Worm (Caenorhabditis elegans) whole organism, early embryonic: ENCODE results near the gene sru-27.

Source experiments
- B0310.2 ChIP-seq: sonication (generic microtip); optimal IDR thresholded peaks from 2 replicates; lab custom pipeline; 2016; ENCODE audit warnings: mild to moderate bottlenecking, missing genetic modification characterization, missing compliant biosample characterization
- F13C5.2 ChIP-seq: sonication (generic microtip); optimal IDR thresholded peaks from 2 replicates; lab custom pipeline; 2017; ENCODE audit warnings: mild to moderate bottlenecking, missing genetic modification characterization, inconsistent platforms, missing compliant biosample characterization
- aly-1 ChIP-seq: sonication (generic microtip); optimal IDR thresholded peaks from 2 replicates; lab custom pipeline; 2016; ENCODE audit warnings: missing genetic modification characterization, missing compliant biosample characterization
- ama-1 ChIP-seq: fragments of 150-350 bp; optimal IDR thresholded peaks from 2 replicates; lab custom pipeline; 2014
- ceh-13 ChIP-seq: fragments of 200-800 bp; sonication (Bioruptor generic); optimal IDR thresholded peaks from 2 replicates; lab custom pipeline; 2018; ENCODE audit warnings: mild to moderate bottlenecking, missing genetic modification characterization, missing compliant biosample characterization
- ceh-36 ChIP-seq: sonication (generic microtip); optimal IDR thresholded peaks from 2 replicates; lab custom pipeline; 2016; ENCODE audit warnings: missing genetic modification characterization, inconsistent platforms, missing compliant biosample characterization
- ets-7 ChIP-seq: sonication (generic microtip); optimal IDR thresholded peaks from 2 replicates; lab custom pipeline; 2016; ENCODE audit warnings: missing genotype, missing genetic modification characterization, missing compliant biosample characterization
- flt-1 ChIP-seq: fragments of 200-800 bp; sonication (Bioruptor generic); IDR thresholded peaks from 2 replicates; pipeline ENCODE4 v1.3.6; 2022; ENCODE audit warnings: missing genetic modification characterization, missing compliant biosample characterization
- hmbx-1 ChIP-seq: sonication (generic microtip); optimal IDR thresholded peaks from 2 replicates; lab custom pipeline; 2016; ENCODE audit warnings: mild to moderate bottlenecking, missing genetic modification characterization, missing compliant biosample characterization
- hmg-4 ChIP-seq: fragments of 200-800 bp; sonication (Bioruptor generic); optimal IDR thresholded peaks from 2 replicates; lab custom pipeline; 2018; ENCODE audit warnings: mild to moderate bottlenecking, missing genetic modification characterization, missing compliant biosample characterization
- hnd-1 ChIP-seq: sonication (generic microtip); optimal IDR thresholded peaks from 2 replicates; lab custom pipeline; 2016; ENCODE audit warnings: missing genetic modification characterization, missing compliant biosample characterization
- pes-1 ChIP-seq: fragments of 200-800 bp; sonication (Bioruptor generic); IDR thresholded peaks from 2 replicates; pipeline ENCODE4 v1.3.6; 2022; ENCODE audit warnings: missing genetic modification reagents, missing genetic modification characterization, missing compliant biosample characterization
- scrt-1 ChIP-seq: fragments of 200-800 bp; sonication (Bioruptor generic); IDR thresholded peaks from 2 replicates; pipeline ENCODE4 v1.3.6; 2022; ENCODE audit warnings: missing genetic modification characterization, missing compliant biosample characterization
- sea-1 ChIP-seq: fragments of 200-800 bp; sonication (Bioruptor generic); conservative IDR thresholded peaks from 2 replicates; pipeline ENCODE4 v1.3.6; 2022; ENCODE audit warnings: missing genetic modification characterization, missing compliant biosample characterization
- tbx-11 ChIP-seq: fragments of 200-800 bp; sonication (Bioruptor generic); IDR thresholded peaks from 2 replicates; pipeline ENCODE4 v1.3.6; 2022; ENCODE audit warnings: missing genetic modification characterization, missing compliant biosample characterization
- tbx-37 ChIP-seq: fragments of 200-800 bp; sonication (Bioruptor generic); conservative IDR thresholded peaks from 2 replicates; pipeline ENCODE4 v1.3.6; 2022; ENCODE audit warnings: missing genetic modification reagents, missing genetic modification characterization, missing compliant biosample characterization
- tra-4 ChIP-seq: sonication (generic microtip); optimal IDR thresholded peaks from 2 replicates; lab custom pipeline; 2017; ENCODE audit warnings: missing genetic modification characterization, missing compliant biosample characterization

The sru-27 gene

DNA sequence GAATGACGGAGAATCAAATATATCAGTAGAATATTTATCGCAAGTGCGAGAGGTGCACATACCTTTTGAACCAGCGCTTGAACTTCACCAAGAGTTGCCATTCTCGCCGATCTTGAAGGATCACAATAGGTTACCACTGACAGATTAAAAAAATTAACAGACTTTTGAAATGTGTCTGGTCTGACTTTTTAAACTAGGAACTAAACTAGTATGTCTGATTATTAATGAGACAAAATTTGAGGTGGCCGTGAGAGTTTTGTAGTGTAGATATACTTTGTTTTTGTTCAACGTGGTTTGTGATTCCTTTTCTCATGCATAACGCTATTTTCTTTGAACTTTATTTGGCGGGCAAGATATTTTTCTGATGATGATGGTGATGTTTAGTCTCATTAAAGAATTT is 22.6 kb downstream of the sru-27 start, which contains the start of gene str-240:
TSS of gene str-240 (minus strand) at position 101 of the 400 bp plus-strand sequence.
- no peak for TF ChIP-seq tra-4 (tag; lab: Kevin White, UChicago)
- no peak for TF ChIP-seq hmg-4 (GFP tag; lab: Kevin White, UChicago)
- TF ChIP-seq F13C5.2 (tag; lab: Kevin White, UChicago) = no peak
- TF ChIP-seq tbx-37 (GFP tag; lab: Robert Waterston, UW) = no peak
- TF ChIP-seq hnd-1 = no peak
- TF ChIP-seq ama-1 (lab: Kevin White, UChicago) = no peak
- no peak for TF ChIP-seq ceh-13
- no peak for TF ChIP-seq pes-1 (GFP tag; lab: Robert Waterston, UW)

DNA sequence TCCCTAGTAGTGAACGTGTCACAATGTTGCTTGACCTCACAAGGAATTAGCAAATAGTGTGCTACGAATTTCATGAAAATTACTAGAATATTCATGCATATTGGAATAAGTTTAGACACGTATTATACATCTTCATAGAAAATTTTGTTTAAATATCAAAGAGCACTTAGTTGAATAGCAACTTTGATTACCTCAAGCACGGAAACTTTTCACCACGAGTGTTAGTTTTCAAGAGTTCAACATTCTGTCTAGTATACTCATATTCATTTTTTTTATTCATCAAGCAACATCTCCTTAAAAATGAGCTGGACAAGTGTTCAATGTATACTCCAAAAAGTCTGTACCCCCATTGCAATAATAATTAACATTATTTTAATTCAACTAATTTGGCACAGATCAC is 23.2 kb downstream of the sru-27 start, which contains the start of gene str-243:
TSS of gene str-243 (plus strand) at position 301 of the 400 bp plus-strand sequence.
- no peak for TF ChIP-seq tra-4 (tag; lab: Kevin White, UChicago)
- TF ChIP-seq hmg-4 (GFP tag; lab: Kevin White, UChicago) = no peak
- no peak for TF ChIP-seq B0310.2 (tag; lab: Kevin White, UChicago)
- no peak for TF ChIP-seq ama-1 (lab: Kevin White, UChicago)
- no peak for TF ChIP-seq ets-7 (tag; lab: Kevin White, UChicago)
- TF ChIP-seq tbx-11 (GFP tag; lab: Robert Waterston, UW) = no peak
- no peak for TF ChIP-seq aly-1 (tag; lab: Kevin White, UChicago)
- TF ChIP-seq F13C5.2 (tag; lab: Kevin White, UChicago) = no peak
- TF ChIP-seq tbx-37 (GFP tag; lab: Robert Waterston, UW) = no peak
- TF ChIP-seq ceh-13 = no peak
- TF ChIP-seq flt-1 = no peak
- TF ChIP-seq pes-1 (GFP tag; lab: Robert Waterston, UW) = no peak
- TF ChIP-seq ceh-36 (tag; lab: Kevin White, UChicago) = no peak
- TF ChIP-seq hmbx-1 (tag; lab: Kevin White, UChicago) = no peak
- TF ChIP-seq hnd-1 = no peak
- TF ChIP-seq sea-1 (GFP tag; lab: Robert Waterston, UW) = no peak
- no peak for TF ChIP-seq scrt-1 (GFP tag; lab: Robert Waterston, UW)

DNA sequence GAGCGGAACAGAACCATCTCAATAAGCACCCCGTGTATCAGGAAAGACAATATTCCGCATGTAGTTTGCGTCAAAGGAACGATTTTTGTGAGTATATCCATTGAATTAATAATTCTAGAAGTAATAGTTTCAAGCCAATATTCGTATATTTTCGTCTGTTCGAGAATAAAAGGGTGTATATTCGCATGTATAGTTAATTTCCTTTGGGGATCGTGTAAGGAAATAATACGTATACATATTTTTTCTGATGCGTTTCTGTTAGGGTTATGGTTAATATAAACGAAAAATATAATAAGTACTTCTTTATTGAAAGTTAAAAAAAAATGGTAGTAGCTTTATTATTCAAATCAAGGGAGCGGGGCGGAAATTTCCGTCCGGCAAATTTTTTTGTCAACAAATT is 28.7 kb downstream of the sru-27 start, which contains the start of gene str-236:
TSS of gene str-236 (minus strand) at position 101 of the 400 bp plus-strand sequence.
- no peak for TF ChIP-seq tbx-11 (GFP tag; lab: Robert Waterston, UW)
- TF ChIP-seq hmbx-1 (tag; lab: Kevin White, UChicago) = no peak
- TF ChIP-seq ama-1 (lab: Kevin White, UChicago) = no peak
- no peak for TF ChIP-seq ceh-13
- TF ChIP-seq pes-1 (GFP tag; lab: Robert Waterston, UW) = no peak
- TF ChIP-seq hmg-4 (GFP tag; lab: Kevin White, UChicago) = no peak
- TF ChIP-seq scrt-1 (GFP tag; lab: Robert Waterston, UW) = no peak
- no peak for TF ChIP-seq tbx-37 (GFP tag; lab: Robert Waterston, UW)
- no peak for TF ChIP-seq ceh-36 (tag; lab: Kevin White, UChicago)
- TF ChIP-seq aly-1 (tag; lab: Kevin White, UChicago) = no peak
- no peak for TF ChIP-seq hnd-1

DNA sequence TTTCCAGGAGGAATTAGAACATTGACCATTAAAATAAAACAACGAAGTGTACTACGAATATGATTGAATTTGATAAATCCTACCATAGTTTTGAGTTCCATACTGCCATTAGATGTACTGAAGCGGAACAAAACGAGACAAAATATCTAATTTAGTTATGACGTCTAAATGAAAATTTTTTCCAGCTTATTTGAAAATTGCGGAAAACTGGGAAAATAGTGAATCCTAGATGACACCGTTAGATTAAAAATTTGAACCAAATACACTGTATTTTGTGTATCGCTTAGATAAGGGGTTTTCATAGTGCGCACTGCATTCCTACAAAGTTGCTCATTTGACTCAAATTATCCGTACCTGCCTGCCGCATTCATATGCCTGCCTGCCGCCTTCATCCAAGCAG is 31.9 kb downstream of the sru-27 start, which contains the start of gene K02H11.4:
TSS of gene K02H11.4 (minus strand) at position 101 of the 400 bp plus-strand sequence.
- TF ChIP-seq B0310.2 (tag; lab: Kevin White, UChicago) = no peak
- TF ChIP-seq ets-7 (tag; lab: Kevin White, UChicago) = no peak
- TF ChIP-seq hmg-4 (GFP tag; lab: Kevin White, UChicago) = no peak
- no peak for TF ChIP-seq sea-1 (GFP tag; lab: Robert Waterston, UW)
- TF ChIP-seq ceh-13 = no peak
- no peak for TF ChIP-seq aly-1 (tag; lab: Kevin White, UChicago)
- TF ChIP-seq F13C5.2 (tag; lab: Kevin White, UChicago) = no peak
- TF ChIP-seq pes-1 (GFP tag; lab: Robert Waterston, UW) = no peak
- TF ChIP-seq scrt-1 (GFP tag; lab: Robert Waterston, UW) = no peak
- no peak for TF ChIP-seq flt-1

DNA sequence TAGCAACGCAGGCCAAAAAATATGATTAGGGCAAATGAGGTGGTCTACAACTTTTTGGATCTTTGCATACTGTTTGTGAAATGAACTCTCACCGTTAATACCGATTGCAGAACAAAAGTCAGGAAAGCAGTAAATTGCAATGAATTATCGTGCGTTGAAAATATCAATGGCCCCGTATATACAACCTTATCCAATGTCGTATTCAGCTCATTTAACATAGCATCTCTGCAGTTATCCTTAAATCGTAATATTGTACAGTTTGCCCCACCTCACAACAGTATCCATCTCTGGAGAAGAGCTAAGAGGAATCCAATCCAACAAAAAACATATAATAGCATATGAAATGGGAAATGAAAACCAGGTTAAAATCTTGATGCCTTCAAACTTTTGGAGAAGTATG is 33.2 kb downstream of the sru-27 start:
- TF ChIP-seq ama-1 (lab: Kevin White, UChicago) = no peak
- no peak for TF ChIP-seq pes-1 (GFP tag; lab: Robert Waterston, UW)
- no peak for TF ChIP-seq ceh-36 (tag; lab: Kevin White, UChicago)
- no peak for TF ChIP-seq F13C5.2 (tag; lab: Kevin White, UChicago)

DNA sequence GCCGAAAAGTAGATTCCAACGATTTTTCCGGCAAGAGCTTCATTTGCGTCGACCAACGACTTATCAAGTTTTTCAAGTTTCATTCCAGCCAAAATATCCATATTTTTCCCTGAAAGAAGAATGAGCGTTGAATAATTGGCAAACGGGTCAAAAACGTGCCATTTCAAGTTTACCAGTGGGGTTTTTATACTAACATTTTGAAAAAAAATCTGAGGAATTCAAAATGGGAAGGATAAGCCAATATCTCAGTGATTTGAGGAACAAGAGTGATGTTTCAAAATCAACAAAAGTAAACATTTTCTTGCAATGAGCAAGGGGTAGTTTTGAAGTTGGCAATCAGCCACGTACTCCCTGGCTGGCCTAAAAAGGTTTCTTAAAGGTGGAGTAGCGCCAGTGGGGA is 35.1 kb downstream of the sru-27 start, which contains the start of gene trx-5:
TSS of gene trx-5 (minus strand) at position 101 of the 400 bp plus-strand sequence.
- TF ChIP-seq ceh-36 (tag; lab: Kevin White, UChicago) (no peak), hnd-1 (no peak), ets-7 (tag; lab: Kevin White, UChicago) (no peak), tbx-37 (GFP tag; lab: Robert Waterston, UW) (no peak), sea-1 (GFP tag; lab: Robert Waterston, UW) (no peak), scrt-1 (GFP tag; lab: Robert Waterston, UW) (no peak), F13C5.2 (tag; lab: Kevin White, UChicago) (no peak), ama-1 (lab: Kevin White, UChicago) (no peak), flt-1 (no peak), ceh-13 (no peak), hmg-4 (GFP tag; lab: Kevin White, UChicago) (no peak), hmbx-1 (tag; lab: Kevin White, UChicago) (no peak), pes-1 (GFP tag; lab: Robert Waterston, UW) (no peak)

DNA sequence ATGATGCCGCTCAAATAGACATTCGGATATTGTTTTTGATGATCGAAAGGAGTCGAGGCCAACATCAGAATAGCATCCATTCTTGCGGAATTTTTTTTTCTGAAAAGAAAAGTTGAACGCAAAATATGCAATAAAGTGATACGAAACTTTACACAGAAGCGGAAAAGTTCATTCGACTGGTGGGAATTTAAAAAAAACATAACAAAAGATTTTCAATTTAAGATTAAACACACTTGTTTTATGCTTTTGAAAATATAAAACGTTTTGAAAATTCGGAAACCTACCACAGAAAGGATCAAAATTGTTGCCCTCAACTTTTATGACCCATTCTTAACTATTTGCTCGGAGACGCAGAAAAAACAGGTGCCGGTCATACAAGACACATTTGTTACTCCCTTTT is 37.7 kb downstream of the sru-27 start, which contains the start of gene K02H11.9:
TSS of gene K02H11.9 (minus strand) at position 101 of the 400 bp plus-strand sequence.
- TF ChIP-seq pes-1 (GFP tag; lab: Robert Waterston, UW) (no peak), flt-1 (no peak), ets-7 (tag; lab: Kevin White, UChicago) (no peak), ceh-36 (tag; lab: Kevin White, UChicago) (no peak), tbx-11 (GFP tag; lab: Robert Waterston, UW) (no peak), tra-4 (tag; lab: Kevin White, UChicago) (no peak), hmg-4 (GFP tag; lab: Kevin White, UChicago) (no peak), ceh-13 (no peak), aly-1 (tag; lab: Kevin White, UChicago) (no peak), hmbx-1 (tag; lab: Kevin White, UChicago) (no peak)
